Worm (Caenorhabditis elegans): ENCODE measurements around the gene tag-243.

DNA sequence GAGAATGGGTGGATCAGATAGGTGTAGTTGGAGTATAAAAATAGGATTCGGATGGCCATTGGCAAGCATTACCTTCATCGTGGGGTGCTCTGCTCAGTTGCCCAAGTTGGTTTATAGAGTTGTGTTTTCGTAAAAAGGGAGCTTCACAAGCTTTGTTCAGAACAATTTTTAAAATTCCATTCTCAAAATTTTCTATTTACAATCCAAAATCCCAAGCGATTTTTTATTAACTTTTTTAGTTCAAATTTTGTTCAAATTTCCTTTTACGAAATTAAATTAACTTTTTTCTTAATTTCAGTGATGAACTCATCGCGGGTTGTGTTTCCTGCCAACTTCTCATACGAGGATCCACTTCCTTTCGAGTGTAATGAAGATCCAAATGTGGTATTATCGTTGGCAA lies 10.8 kb downstream of the tag-243 start, which contains the start of gene srg-10:
- TF ChIP-seq nhr-237 (tag; optimal IDR thresholded peaks at IDR 0.05) (no peak), zag-1 (tag; optimal IDR thresholded peaks at IDR 0.05) (no peak), dpl-1 (GFP tag; optimal IDR thresholded peaks at IDR 0.05) (no peak), egl-13 (tag; optimal IDR thresholded peaks at IDR 0.05) (no peak), pax-3 (tag; optimal IDR thresholded peaks at IDR 0.05) (no peak), ama-1 (optimal IDR thresholded peaks at IDR 0.05) (no peak), zip-4 (GFP tag; optimal IDR thresholded peaks at IDR 0.05) (no peak), tbx-2 (tag; optimal IDR thresholded peaks at IDR 0.05) (no peak), fkh-4 (tag; optimal IDR thresholded peaks at IDR 0.05; ENCODE audit: borderline replicate concordance) (no peak), lsy-2 (tag; optimal IDR thresholded peaks at IDR 0.05) (no peak), elt-3 (tag; optimal IDR thresholded peaks at IDR 0.05) (no peak), irx-1 (tag; optimal IDR thresholded peaks at IDR 0.05) (no peak)

Measured in whole organism, L1 larva.